Worm (Caenorhabditis elegans) whole organism, L4 larva: ENCODE measurements around the gene cdk-1.

ENCODE experiments used
- F26F4.8 ChIP-seq: fragments of 200-800 bp; sonication (Bioruptor generic); conservative IDR thresholded peaks from 2 replicates; pipeline ENCODE4 v1.3.6; 2022; ENCODE audit warnings: missing genetic modification characterization, missing compliant biosample characterization
- F44E2.7 ChIP-seq: fragments of 200-800 bp; sonication (Bioruptor generic); IDR thresholded peaks from 2 replicates; pipeline ENCODE4 v2.1.2; 2022; ENCODE audit warnings: missing genetic modification characterization, missing compliant biosample characterization
- T20F7.1 ChIP-seq: fragments of 200-800 bp; sonication (Bioruptor generic); optimal IDR thresholded peaks from 2 replicates; lab custom pipeline; 2018; ENCODE audit warnings: mild to moderate bottlenecking, missing genetic modification characterization, missing compliant biosample characterization
- T26A8.4 ChIP-seq: fragments of 200-800 bp; sonication (Bioruptor generic); IDR thresholded peaks from 2 replicates; pipeline ENCODE4 v1.3.6; 2022; ENCODE audit warnings: missing genetic modification characterization, missing compliant biosample characterization
- ZK337.2 ChIP-seq: fragments of 200-800 bp; sonication (Bioruptor generic); IDR thresholded peaks from 2 replicates; pipeline ENCODE4 v1.3.6; 2022; ENCODE audit warnings: missing genetic modification reagents, missing genetic modification characterization, missing compliant biosample characterization
- aha-1 ChIP-seq: fragments of 150-350 bp; peaks from one replicate; lab custom pipeline; 2014; ENCODE audit warnings: missing biosample characterization, missing genetic modification characterization
- ama-1 ChIP-seq: fragments of 150-350 bp; optimal IDR thresholded peaks from 2 replicates; lab custom pipeline; 2014; ENCODE audit warnings: inconsistent platforms, mixed read lengths
- attf-4 ChIP-seq: sonication (generic microtip); optimal IDR thresholded peaks from 3 replicates; lab custom pipeline; 2017; ENCODE audit warnings: missing biosample characterization, missing genetic modification characterization
- ceh-28 ChIP-seq: fragments of 150-350 bp; optimal IDR thresholded peaks from 2 replicates; lab custom pipeline; 2014; ENCODE audit warnings: missing biosample characterization, missing genetic modification reagents, missing genetic modification characterization
- ceh-32 ChIP-seq: sonication (generic microtip); optimal IDR thresholded peaks from 2 replicates; lab custom pipeline; 2016; ENCODE audit warnings: mild to moderate bottlenecking, missing genetic modification characterization, missing compliant biosample characterization; ENCODE audit not compliant: poor library complexity
- ceh-82 ChIP-seq: sonication (generic microtip); optimal IDR thresholded peaks from 2 replicates; lab custom pipeline; 2017; ENCODE audit warnings: missing biosample characterization, missing genetic modification characterization
- ces-1 ChIP-seq: fragments of 150-350 bp; sonication (generic microtip); optimal IDR thresholded peaks from 4 replicates; lab custom pipeline; 2014; ENCODE audit warnings: missing biosample characterization, missing genetic modification reagents, missing genetic modification characterization
- ctbp-1 ChIP-seq: fragments of 200-800 bp; sonication (Bioruptor generic); IDR thresholded peaks from 2 replicates; pipeline ENCODE4 v1.3.6; 2022; ENCODE audit warnings: missing genetic modification reagents, missing genetic modification characterization, missing compliant biosample characterization
- duxl-1 ChIP-seq: sonication (generic microtip); optimal IDR thresholded peaks from 2 replicates; lab custom pipeline; 2016; ENCODE audit warnings: mild to moderate bottlenecking, missing genetic modification characterization, moderate library complexity, missing compliant biosample characterization; ENCODE audit not compliant: poor library complexity
- egl-27 ChIP-seq: sonication (generic microtip); optimal IDR thresholded peaks from 3 replicates; lab custom pipeline; 2017; ENCODE audit warnings: missing biosample characterization, missing genetic modification reagents, missing genetic modification characterization
- egl-43 ChIP-seq: fragments of 200-800 bp; sonication (Bioruptor generic); IDR thresholded peaks from 2 replicates; pipeline ENCODE4 v1.3.6; 2022; ENCODE audit warnings: missing genetic modification reagents, missing genetic modification characterization, missing compliant biosample characterization
- fkh-10 ChIP-seq: fragments of 150-350 bp; optimal IDR thresholded peaks from 2 replicates; lab custom pipeline; 2014; ENCODE audit warnings: missing biosample characterization, missing genetic modification reagents, missing genetic modification characterization
- fos-1 ChIP-seq: fragments of 150-350 bp; optimal IDR thresholded peaks from 2 replicates; lab custom pipeline; 2014; ENCODE audit warnings: missing biosample characterization, missing genetic modification characterization
- gei-8 ChIP-seq: fragments of 200-800 bp; sonication (Bioruptor generic); optimal IDR thresholded peaks from 2 replicates; lab custom pipeline; 2018; ENCODE audit warnings: mild to moderate bottlenecking, missing genetic modification characterization, missing compliant biosample characterization
- hif-1 ChIP-seq, 2 experiments: sonication (generic microtip); optimal IDR thresholded peaks; 2 replicates each; lab custom pipeline; 2016 to 2017; ENCODE audit warnings: missing compliant biosample characterization in 2 of 2, missing genetic modification characterization in 2 of 2, missing genetic modification reagents in 2 of 2, missing genotype in 2 of 2, mild to moderate bottlenecking in 1 of 2
- hlh-11 ChIP-seq: fragments of 200-800 bp; sonication (Bioruptor generic); optimal IDR thresholded peaks from 2 replicates; lab custom pipeline; 2018; ENCODE audit warnings: mild to moderate bottlenecking, missing genetic modification characterization, missing compliant biosample characterization
- hmg-1.1 ChIP-seq: fragments of 200-800 bp; sonication (Bioruptor generic); IDR thresholded peaks from 2 replicates; pipeline ENCODE4 v1.3.6; 2022; ENCODE audit warnings: missing genetic modification reagents, missing genetic modification characterization, missing compliant biosample characterization
- lin-1 ChIP-seq: fragments of 200-800 bp; sonication (Bioruptor generic); IDR thresholded peaks from 2 replicates; pipeline ENCODE4 v1.3.6; 2022; ENCODE audit warnings: missing genetic modification reagents, missing genetic modification characterization, missing compliant biosample characterization
- lin-13 ChIP-seq: fragments of 150-350 bp; optimal IDR thresholded peaks from 2 replicates; lab custom pipeline; 2014; ENCODE audit warnings: missing biosample characterization, missing genetic modification reagents, missing genetic modification characterization
- lin-38 ChIP-seq: fragments of 200-800 bp; sonication (Bioruptor generic); IDR thresholded peaks from 2 replicates; pipeline ENCODE4 v1.3.6; 2022; ENCODE audit warnings: missing genetic modification reagents, missing genetic modification characterization, missing compliant biosample characterization
- mdt-29 ChIP-seq: fragments of 200-800 bp; sonication (Bioruptor generic); IDR thresholded peaks from 2 replicates; pipeline ENCODE4 v1.3.6; 2022; ENCODE audit warnings: missing genetic modification reagents, missing genetic modification characterization, missing compliant biosample characterization
- mep-1 ChIP-seq: fragments of 150-350 bp; sonication (generic microtip); optimal IDR thresholded peaks from 3 replicates; lab custom pipeline; 2014; ENCODE audit warnings: missing biosample characterization, missing genetic modification characterization
- mes-2 ChIP-seq: sonication (generic microtip); optimal IDR thresholded peaks from 2 replicates; lab custom pipeline; 2016; ENCODE audit warnings: missing genotype, mild to moderate bottlenecking, missing genetic modification characterization, missing compliant biosample characterization; ENCODE audit not compliant: poor library complexity, severe bottlenecking
- mxl-3 ChIP-seq: fragments of 200-800 bp; sonication (Bioruptor generic); optimal IDR thresholded peaks from 2 replicates; lab custom pipeline; 2018; ENCODE audit warnings: mild to moderate bottlenecking, missing genetic modification characterization, missing compliant biosample characterization
- nhr-111 ChIP-seq: fragments of 200-800 bp; sonication (Bioruptor generic); optimal IDR thresholded peaks from 2 replicates; lab custom pipeline; 2018; ENCODE audit warnings: mild to moderate bottlenecking, missing genetic modification characterization, missing compliant biosample characterization
- nhr-28 ChIP-seq: fragments of 150-350 bp; optimal IDR thresholded peaks from 2 replicates; lab custom pipeline; 2014; ENCODE audit warnings: missing biosample characterization, missing genetic modification characterization
- php-3 ChIP-seq: fragments of 200-800 bp; sonication (Bioruptor generic); IDR thresholded peaks from 2 replicates; pipeline ENCODE4 v1.3.6; 2022; ENCODE audit warnings: missing genetic modification reagents, missing genetic modification characterization, missing compliant biosample characterization
- rbr-2 ChIP-seq: sonication (generic microtip); optimal IDR thresholded peaks from 2 replicates; lab custom pipeline; 2016; ENCODE audit warnings: missing genotype, missing genetic modification characterization, missing compliant biosample characterization
- sdz-12 ChIP-seq: fragments of 200-800 bp; sonication (Bioruptor generic); optimal IDR thresholded peaks from 2 replicates; lab custom pipeline; 2018; ENCODE audit warnings: mild to moderate bottlenecking, missing genetic modification characterization, missing compliant biosample characterization
- spr-1 ChIP-seq: sonication (generic microtip); optimal IDR thresholded peaks from 2 replicates; lab custom pipeline; 2016; ENCODE audit warnings: mild to moderate bottlenecking, missing genetic modification characterization, missing compliant biosample characterization
- tra-1 ChIP-seq: fragments of 200-800 bp; sonication (Bioruptor generic); IDR thresholded peaks from 2 replicates; pipeline ENCODE4 v1.3.6; 2022; ENCODE audit warnings: missing genetic modification reagents, missing genetic modification characterization, missing compliant biosample characterization
- unc-62 ChIP-seq, 3 experiments: fragments of 150-350 bp in 1 of 3; sonication (generic microtip); optimal IDR thresholded peaks in 2 of 3; peaks in 1 of 3; 1 replicate in 1 of 3; 2 replicates in 2 of 3; lab custom pipeline; 2014 to 2017; ENCODE audit warnings: missing biosample characterization in 3 of 3, missing genetic modification characterization in 3 of 3, missing genetic modification reagents in 3 of 3, missing genotype in 1 of 3
- zag-1 ChIP-seq: fragments of 150-350 bp; optimal IDR thresholded peaks from 2 replicates; lab custom pipeline; 2014; ENCODE audit warnings: missing biosample characterization, missing genetic modification characterization
- ztf-7 ChIP-seq: fragments of 150-350 bp; optimal IDR thresholded peaks from 2 replicates; lab custom pipeline; 2014; ENCODE audit warnings: missing biosample characterization, missing genetic modification characterization

Gene cdk-1

ce11 chrIII:9752852-9753251 is 5.6 kb downstream of the cdk-1 start, which contains the start of gene ech-6 (continued):
- TF ChIP-seq mep-1 (tag; lab: Kevin White, UChicago) (peak; percentile 8), hlh-11 (tag; lab: Kevin White, UChicago) (peak; percentile 58), zag-1 (tag; lab: Kevin White, UChicago) (no peak), php-3 (GFP tag; lab: Robert Waterston, UW) (peak; percentile 21; the same call in 1 of the 2 replicates), spr-1 (tag; lab: Kevin White, UChicago) (no peak), ama-1 (lab: Kevin White, UChicago) (no peak), sdz-12 (GFP tag; lab: Kevin White, UChicago) (no peak), egl-27 (tag; lab: Kevin White, UChicago) (no peak), nhr-111 (GFP tag; lab: Kevin White, UChicago) (no peak), ceh-82 (no peak), hif-1 (tag; optimal IDR thresholded peaks at IDR 0.05; lab: Kevin White, UChicago) (peak in 1 of 2 experiments; percentile 42), fkh-10 (GFP tag; lab: Kevin White, UChicago) (no peak), ceh-28 (no peak)

- TF ChIP-seq mxl-3 (GFP tag; lab: Kevin White, UChicago) (no peak), ces-1 (GFP tag; lab: Kevin White, UChicago) (no peak), T26A8.4 (GFP tag; lab: Robert Waterston, UW) (no peak)
- TF ChIP-seq, all 104 proteins: peak for 0
These were observed 10.1 kb downstream of the cdk-1 start, which contains the start of gene vps-53 for ce11 chrIII:9757414-9757813. TSS of gene vps-53 (minus strand) at chrIII:9757514.

ce11 chrIII:9758848-9759247 is 11.6 kb downstream of the cdk-1 start, which contains the start of gene rmd-1:
TSS of gene rmd-1 (plus strand) at chrIII:9759094.
- TF ChIP-seq rbr-2 (tag; lab: Kevin White, UChicago) = no peak
- no peak for TF ChIP-seq egl-43 (GFP tag; lab: Robert Waterston, UW)
- TF ChIP-seq lin-38 (GFP tag; lab: Robert Waterston, UW) = peak; percentile 51

- TF ChIP-seq aha-1 (tag; lab: Kevin White, UChicago) (peak; percentile 22), F26F4.8 (GFP tag; lab: Robert Waterston, UW) (no peak)
These were observed 12.9 kb downstream of the cdk-1 start for ce11 chrIII:9760184-9760583.

ce11 chrIII:9762093-9762748 is 14.9 kb downstream of the cdk-1 start, which contains the start of gene gcc-2:
TSS of gene gcc-2 (minus strand) at chrIII:9762143.
- TF ChIP-seq aha-1 (tag; lab: Kevin White, UChicago) = peak; percentile 13
- no peak for TF ChIP-seq zag-1 (tag; lab: Kevin White, UChicago)
- no peak for TF ChIP-seq ZK337.2
- TF ChIP-seq lin-1 (GFP tag; lab: Robert Waterston, UW) = no peak
- TF ChIP-seq mes-2 (tag; lab: Kevin White, UChicago) = peak; percentile 9

ce11 chrIII:9764718-9765117 is 17.4 kb downstream of the cdk-1 start:
- TF ChIP-seq ztf-7 (tag; lab: Kevin White, UChicago) = no peak
- 0 out of 2 replicates have a peak, but pooled peaks have one; percentile 7 for TF ChIP-seq ctbp-1 (GFP tag; lab: Robert Waterston, UW)
- peak in 1 of 2 experiments; percentile 68 for TF ChIP-seq unc-62 (GFP tag; optimal IDR thresholded peaks at IDR 0.05 in 1 of 2; lab: Kevin White, UChicago)
- TF ChIP-seq unc-62 (tag; optimal IDR thresholded peaks at IDR 0.05; lab: Kevin White, UChicago) = no peak
- TF ChIP-seq attf-4 (tag; lab: Kevin White, UChicago) = no peak
- TF ChIP-seq mdt-29 (GFP tag; lab: Robert Waterston, UW) = peak; percentile 15; the same call in 1 of the 2 replicates
- TF ChIP-seq T26A8.4 (GFP tag; lab: Robert Waterston, UW) = no peak
- no peak for TF ChIP-seq fos-1 (tag; lab: Kevin White, UChicago)
- no peak for TF ChIP-seq F44E2.7
- no peak for TF ChIP-seq mes-2 (tag; lab: Kevin White, UChicago)
- TF ChIP-seq ceh-32 (tag; lab: Kevin White, UChicago) = no peak
- 0 out of 2 replicates have a peak, but pooled peaks have one; percentile 18 for TF ChIP-seq hmg-1.1 (GFP tag; lab: Robert Waterston, UW)
- no peak for TF ChIP-seq gei-8 (GFP tag; lab: Kevin White, UChicago)
- no peak for TF ChIP-seq duxl-1 (tag; lab: Kevin White, UChicago)
- no peak for TF ChIP-seq fkh-10 (GFP tag; lab: Kevin White, UChicago)
- no peak for TF ChIP-seq nhr-28 (tag; lab: Kevin White, UChicago)
- TF ChIP-seq T20F7.1 (GFP tag; lab: Kevin White, UChicago) = no peak
- no peak for TF ChIP-seq hif-1 (tag; optimal IDR thresholded peaks at IDR 0.05; lab: Kevin White, UChicago)
- no peak for TF ChIP-seq ceh-82
- no peak for TF ChIP-seq tra-1 (GFP tag; lab: Robert Waterston, UW)
- TF ChIP-seq lin-13 (GFP tag; lab: Kevin White, UChicago) = no peak
